Fruit fly (Drosophila melanogaster): ENCODE results near the gene CG15024.

DNA sequence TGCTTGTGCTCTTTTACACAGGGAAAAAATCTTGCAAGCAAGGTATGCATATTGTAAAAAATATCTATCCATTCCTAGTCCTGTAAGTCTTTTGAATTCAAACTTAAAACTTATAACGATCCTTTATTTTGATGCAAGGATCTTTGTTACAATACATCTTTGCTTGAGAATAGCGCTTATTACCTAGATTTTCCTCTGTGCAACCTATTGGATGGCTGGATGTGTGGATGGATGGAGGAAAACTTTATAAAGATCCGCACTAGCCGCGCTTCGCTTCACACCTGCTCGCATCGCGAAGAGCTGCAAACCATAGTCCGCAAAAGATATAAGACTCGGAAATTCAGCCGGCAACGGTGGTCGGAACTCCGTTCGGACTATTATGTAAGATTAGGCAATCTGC, 42.3 kb downstream of the CG15024 start, which contains the start of gene CG15020:
- TF ChIP-seq Myc (optimal IDR thresholded peaks at IDR 0.05) (no peak), Sin3A (optimal IDR thresholded peaks at IDR 0.05) (no peak), h (optimal IDR thresholded peaks at IDR 0.05) (no peak), insv (optimal IDR thresholded peaks at IDR 0.05) (no peak)
